Fruit fly (Drosophila melanogaster) whole organism, embryonic: ENCODE results near the gene CG45066.

ENCODE experiments used
- Bdp1 ChIP-seq: fragments of 200-800 bp; sonication (Bioruptor generic); optimal IDR thresholded peaks from 3 replicates; lab custom pipeline; 2016; ENCODE audit warnings: missing biosample characterization, missing genetic modification characterization
- Blimp-1 ChIP-seq: fragments of 200-800 bp; sonication (Bioruptor generic); optimal IDR thresholded peaks from 3 replicates; lab custom pipeline; 2018; ENCODE audit warnings: missing biosample characterization, missing genetic modification characterization, mild to moderate bottlenecking, moderate library complexity, missing genetic modification reagents
- CG10267 ChIP-seq: fragments of 200-800 bp; sonication (Bioruptor generic); optimal IDR thresholded peaks from 2 replicates; lab custom pipeline; 2018; ENCODE audit warnings: missing biosample characterization, mild to moderate bottlenecking, missing genetic modification characterization, moderate library complexity
- CG10565 ChIP-seq: fragments of 200-800 bp; sonication (Bioruptor generic); optimal IDR thresholded peaks from 3 replicates; lab custom pipeline; 2016; ENCODE audit warnings: missing biosample characterization, mild to moderate bottlenecking, missing genetic modification characterization
- CG12659 ChIP-seq: fragments of 200-800 bp; sonication (Bioruptor generic); optimal IDR thresholded peaks from 3 replicates; lab custom pipeline; 2017; ENCODE audit warnings: mild to moderate bottlenecking, missing biosample characterization, missing genetic modification reagents, missing genetic modification characterization
- CG12769 ChIP-seq: fragments of 200-800 bp; sonication (Bioruptor generic); optimal IDR thresholded peaks from 2 replicates; lab custom pipeline; 2019; ENCODE audit warnings: missing biosample characterization, mild to moderate bottlenecking, missing genetic modification characterization, moderate library complexity
- CG13296 ChIP-seq: fragments of 200-800 bp; sonication (Bioruptor generic); optimal IDR thresholded peaks from 3 replicates; lab custom pipeline; 2018; ENCODE audit warnings: missing biosample characterization, mild to moderate bottlenecking, missing genetic modification characterization
- CG13624 ChIP-seq: fragments of 200-800 bp; sonication (Bioruptor generic); optimal IDR thresholded peaks from 2 replicates; lab custom pipeline; 2016; ENCODE audit warnings: missing biosample characterization, missing genetic modification characterization
- CG15073 ChIP-seq: fragments of 200-800 bp; sonication (Bioruptor generic); optimal IDR thresholded peaks from 2 replicates; lab custom pipeline; 2016; ENCODE audit warnings: missing biosample characterization, missing genetic modification characterization
- CG1529 ChIP-seq: fragments of 200-800 bp; sonication (Bioruptor generic); optimal IDR thresholded peaks from 3 replicates; lab custom pipeline; 2018; ENCODE audit warnings: missing biosample characterization, missing genetic modification characterization
- CG16813 ChIP-seq: fragments of 200-800 bp; sonication (Bioruptor generic); IDR thresholded peaks from 3 replicates; pipeline ENCODE4 v1.3.6; 2022; ENCODE audit warnings: missing biosample characterization, missing genetic modification characterization; ENCODE audit not compliant: partially characterized antibody
- CG16815 ChIP-seq: fragments of 200-800 bp; sonication (Bioruptor generic); optimal IDR thresholded peaks from 3 replicates; lab custom pipeline; 2017; ENCODE audit warnings: missing biosample characterization, mild to moderate bottlenecking, missing genetic modification characterization
- CG17361 ChIP-seq: fragments of 200-800 bp; sonication (Bioruptor generic); IDR thresholded peaks from 3 replicates; pipeline ENCODE4 v1.3.6; 2022; ENCODE audit warnings: missing biosample characterization, missing genetic modification characterization
- CG17802 ChIP-seq: fragments of 200-800 bp; sonication (Bioruptor generic); optimal IDR thresholded peaks from 2 replicates; lab custom pipeline; 2018; ENCODE audit warnings: missing biosample characterization, mild to moderate bottlenecking, missing genetic modification characterization, moderate library complexity
- CG18011 ChIP-seq: fragments of 200-800 bp; sonication (Bioruptor generic); optimal IDR thresholded peaks from 2 replicates; lab custom pipeline; 2017; ENCODE audit warnings: missing biosample characterization, missing genetic modification characterization, mild to moderate bottlenecking, moderate library complexity, missing genotype
- CG18619 ChIP-seq: fragments of 200-800 bp; sonication (Bioruptor generic); optimal IDR thresholded peaks from 3 replicates; lab custom pipeline; 2017; ENCODE audit warnings: missing biosample characterization, mild to moderate bottlenecking, missing genetic modification characterization
- CG30020 ChIP-seq: fragments of 200-800 bp; optimal IDR thresholded peaks from 2 replicates; lab custom pipeline; 2019; ENCODE audit warnings: missing biosample characterization, mild to moderate bottlenecking, missing genetic modification characterization, moderate library complexity
- CG30431 ChIP-seq: fragments of 200-800 bp; sonication (Bioruptor generic); optimal IDR thresholded peaks from 2 replicates; lab custom pipeline; 2017; ENCODE audit warnings: missing biosample characterization, missing genetic modification characterization
- CG32772 ChIP-seq: fragments of 200-800 bp; sonication (Bioruptor generic); IDR thresholded peaks from 2 replicates; pipeline ENCODE4 v1.3.6; 2022; ENCODE audit warnings: missing biosample characterization, missing genetic modification characterization
- CG8089 ChIP-seq: fragments of 200-800 bp; sonication (Bioruptor generic); optimal IDR thresholded peaks from 3 replicates; lab custom pipeline; 2016; ENCODE audit warnings: missing biosample characterization, missing genetic modification characterization
- CG8944 ChIP-seq: fragments of 200-800 bp; sonication (Bioruptor generic); optimal IDR thresholded peaks from 3 replicates; lab custom pipeline; 2016; ENCODE audit warnings: missing biosample characterization, missing genetic modification characterization
- CG9817 ChIP-seq: fragments of 200-800 bp; sonication (Bioruptor generic); optimal IDR thresholded peaks from 2 replicates; lab custom pipeline; 2018; ENCODE audit warnings: missing biosample characterization, mild to moderate bottlenecking, missing genetic modification characterization, moderate library complexity
- Dek ChIP-seq: fragments of 200-800 bp; sonication (Bioruptor generic); optimal IDR thresholded peaks from 3 replicates; lab custom pipeline; 2019; ENCODE audit warnings: missing biosample characterization, mild to moderate bottlenecking, missing genetic modification characterization, moderate library complexity
- HLHmδ ChIP-seq: fragments of 200-800 bp; sonication (Bioruptor generic); optimal IDR thresholded peaks from 2 replicates; lab custom pipeline; 2018; ENCODE audit warnings: missing biosample characterization, mild to moderate bottlenecking, missing genetic modification characterization, moderate library complexity
- Hr39 ChIP-seq: fragments of >200 bp; optimal IDR thresholded peaks from 2 replicates; lab custom pipeline; 2017
- Lim3 ChIP-seq: fragments of 200-800 bp; sonication (Bioruptor generic); IDR thresholded peaks from 2 replicates; pipeline ENCODE4 v1.3.6; 2022; ENCODE audit warnings: missing biosample characterization, missing genetic modification characterization
- Mrtf ChIP-seq: fragments of 200-800 bp; sonication (Bioruptor generic); IDR thresholded peaks from 3 replicates; pipeline ENCODE4 v1.3.6; 2022; ENCODE audit warnings: missing biosample characterization, missing genetic modification characterization
- NC2α ChIP-seq: fragments of 200-800 bp; sonication (Bioruptor generic); optimal IDR thresholded peaks from 2 replicates; lab custom pipeline; 2016; ENCODE audit warnings: missing biosample characterization, missing genetic modification characterization
- Oli ChIP-seq: fragments of 200-800 bp; sonication (Bioruptor generic); optimal IDR thresholded peaks from 2 replicates; lab custom pipeline; 2018; ENCODE audit warnings: missing biosample characterization, mild to moderate bottlenecking, missing genetic modification characterization, moderate library complexity
- Poxn ChIP-seq: fragments of 200-800 bp; sonication (Bioruptor generic); IDR thresholded peaks from 2 replicates; pipeline ENCODE4 v1.3.6; 2022; ENCODE audit warnings: missing biosample characterization, missing genetic modification characterization
- Scr ChIP-seq: fragments of 200-800 bp; sonication (Bioruptor generic); IDR thresholded peaks from 2 replicates; pipeline ENCODE4 v1.3.6; 2022; ENCODE audit warnings: missing biosample characterization, missing genetic modification characterization; ENCODE audit not compliant: partially characterized antibody
- Six4 ChIP-seq: fragments of 200-800 bp; sonication (Bioruptor generic); optimal IDR thresholded peaks from 2 replicates; lab custom pipeline; 2016; ENCODE audit warnings: missing biosample characterization, missing genetic modification characterization
- abd-A ChIP-seq: fragments of 200-800 bp; sonication (Bioruptor generic); optimal IDR thresholded peaks from 3 replicates; lab custom pipeline; 2019; ENCODE audit warnings: missing biosample characterization, mild to moderate bottlenecking, missing genetic modification characterization, moderate library complexity
- amos ChIP-seq: fragments of 200-800 bp; sonication (Bioruptor generic); IDR thresholded peaks from 2 replicates; pipeline ENCODE4 v1.3.6; 2022; ENCODE audit warnings: missing biosample characterization, missing genetic modification characterization; ENCODE audit not compliant: partially characterized antibody
- bab2 ChIP-seq: fragments of 200-800 bp; sonication (Bioruptor generic); optimal IDR thresholded peaks from 2 replicates; lab custom pipeline; 2016; ENCODE audit warnings: missing biosample characterization, missing genetic modification characterization
- bowl ChIP-seq: fragments of 200-800 bp; sonication (Bioruptor generic); IDR thresholded peaks from 2 replicates; pipeline ENCODE4 v1.3.6; 2022; ENCODE audit warnings: missing biosample characterization, missing genetic modification characterization
- cg ChIP-seq: fragments of 200-800 bp; sonication (Bioruptor generic); optimal IDR thresholded peaks from 3 replicates; lab custom pipeline; 2019; ENCODE audit warnings: missing biosample characterization, mild to moderate bottlenecking, missing genetic modification characterization, moderate library complexity
- corto ChIP-seq: fragments of 200-800 bp; sonication (Bioruptor generic); optimal IDR thresholded peaks from 2 replicates; lab custom pipeline; 2016; ENCODE audit warnings: missing biosample characterization, mild to moderate bottlenecking, missing genetic modification characterization, moderate library complexity
- croc ChIP-seq: fragments of 200-800 bp; sonication (Bioruptor generic); conservative IDR thresholded peaks from 3 replicates; pipeline ENCODE4 v1.3.6; 2022; ENCODE audit warnings: missing biosample characterization, missing genetic modification characterization
- da ChIP-seq: fragments of 200-800 bp; sonication (Bioruptor generic); optimal IDR thresholded peaks from 2 replicates; lab custom pipeline; 2016; ENCODE audit warnings: missing biosample characterization, missing genetic modification characterization
- eve ChIP-seq, 2 experiments: fragments of >200 bp; optimal IDR thresholded peaks; 2 replicates each; lab custom pipeline; 2017; ENCODE audit warnings: missing biosample characterization in 2 of 2, missing genetic modification characterization in 2 of 2
- gro ChIP-seq: fragments of 200-800 bp; sonication (Bioruptor generic); optimal IDR thresholded peaks from 2 replicates; lab custom pipeline; 2016; ENCODE audit warnings: missing biosample characterization, missing genetic modification characterization
- nerfin-2 ChIP-seq: fragments of 200-800 bp; sonication (Bioruptor generic); IDR thresholded peaks from 2 replicates; pipeline ENCODE4 v1.3.6; 2022; ENCODE audit warnings: missing biosample characterization, missing genetic modification characterization; ENCODE audit not compliant: partially characterized antibody
- pb ChIP-seq: fragments of 200-800 bp; sonication (Bioruptor generic); optimal IDR thresholded peaks from 3 replicates; lab custom pipeline; 2016; ENCODE audit warnings: missing biosample characterization, missing genetic modification characterization
- pho ChIP-seq: fragments of 200-800 bp; sonication (Bioruptor generic); optimal IDR thresholded peaks from 2 replicates; lab custom pipeline; 2016; ENCODE audit warnings: missing biosample characterization, missing genetic modification characterization
- slp2 ChIP-seq: fragments of 200-800 bp; sonication (Bioruptor generic); optimal IDR thresholded peaks from 2 replicates; lab custom pipeline; 2016; ENCODE audit warnings: missing biosample characterization, missing genetic modification characterization
- tap ChIP-seq: fragments of 200-800 bp; optimal IDR thresholded peaks from 3 replicates; lab custom pipeline; 2019; ENCODE audit warnings: missing biosample characterization, mild to moderate bottlenecking, missing genetic modification characterization, moderate library complexity
- vvl ChIP-seq: fragments of 200-800 bp; sonication (Bioruptor generic); IDR thresholded peaks from 2 replicates; pipeline ENCODE4 v1.3.6; 2022; ENCODE audit warnings: missing biosample characterization, missing genetic modification characterization
- zfh2 ChIP-seq: fragments of 200-800 bp; sonication (Bioruptor generic); optimal IDR thresholded peaks from 2 replicates; lab custom pipeline; 2016; ENCODE audit warnings: missing biosample characterization, missing genetic modification characterization

Gene CG45066

dm6 chr3L:3081146-3081872, 29.7 kb downstream of the CG45066 start (continued):
- TF ChIP-seq CG13624 (GFP tag; lab: Kevin White, UChicago) (peak; percentile 97), eve (GFP tag; optimal IDR thresholded peaks at IDR 0.05; lab: Kevin White, UChicago) (peak in 1 of 2 experiments; percentile 97), Dek (peak; percentile 98), CG30431 (GFP tag; lab: Kevin White, UChicago) (peak; percentile 97), cg (GFP tag; lab: Kevin White, UChicago) (peak; percentile 72), Hr39 (lab: Kevin White, UChicago) (no peak), CG15073 (GFP tag; lab: Kevin White, UChicago) (peak; percentile 87), CG10267 (tag; lab: Kevin White, UChicago) (peak; percentile 95), Poxn (GFP tag; lab: Robert Waterston, UW) (peak; percentile 94), CG17802 (peak; percentile 91), slp2 (GFP tag; lab: Kevin White, UChicago) (peak; percentile 94), CG8089 (GFP tag; lab: Kevin White, UChicago) (peak; percentile 92), bowl (GFP tag; lab: Robert Waterston, UW) (peak; percentile 97), Scr (GFP tag; lab: Robert Waterston, UW) (peak; percentile 68), CG16813 (GFP tag; lab: Robert Waterston, UW) (peak; percentile 66), Six4 (GFP tag; lab: Kevin White, UChicago) (peak; percentile 99), CG18011 (GFP tag; lab: Kevin White, UChicago) (peak; percentile 90), CG18619 (GFP tag; lab: Kevin White, UChicago) (peak; percentile 98), Bdp1 (peak; percentile 92), CG1529 (GFP tag; lab: Kevin White, UChicago) (peak; percentile 98), CG17361 (GFP tag; lab: Robert Waterston, UW) (peak; percentile 95), pb (peak; percentile 91), croc (GFP tag; lab: Robert Waterston, UW) (peak; percentile 96), CG30020 (tag; lab: Kevin White, UChicago) (peak; percentile 80), vvl (GFP tag; lab: Robert Waterston, UW) (peak; percentile 99), tap (tag; lab: Kevin White, UChicago) (peak; percentile 98), pho (GFP tag; lab: Kevin White, UChicago) (peak; percentile 97), Oli (tag; lab: Kevin White, UChicago) (peak; percentile 99), Blimp-1 (GFP tag; lab: Kevin White, UChicago) (peak; percentile 97), Mrtf (GFP tag; lab: Robert Waterston, UW) (peak; percentile 97; the same call in 2 of the 3 replicates), amos (GFP tag; lab: Robert Waterston, UW) (peak; percentile 58; the same call in 1 of the 2 replicates), Lim3 (peak; percentile 90), CG10565 (GFP tag; lab: Kevin White, UChicago) (peak; percentile 91), NC2α (peak; percentile 91), CG12659 (GFP tag; lab: Kevin White, UChicago) (peak; percentile 99), da (GFP tag; lab: Kevin White, UChicago) (peak; percentile 92), bab2 (peak; percentile 97), CG8944 (GFP tag; lab: Kevin White, UChicago) (peak; percentile 92), nerfin-2 (peak; percentile 80), abd-A (tag; lab: Kevin White, UChicago) (peak; percentile 87), HLHmδ (GFP tag; lab: Kevin White, UChicago) (peak; percentile 31), gro (GFP tag; lab: Kevin White, UChicago) (peak; percentile 97), CG9817 (tag; lab: Kevin White, UChicago) (peak; percentile 97), CG32772 (GFP tag; lab: Robert Waterston, UW) (peak; percentile 98), corto (GFP tag; lab: Kevin White, UChicago) (peak; percentile 99), CG13296 (GFP tag; lab: Kevin White, UChicago) (peak; percentile 99), CG16815 (GFP tag; lab: Kevin White, UChicago) (peak; percentile 97), zfh2 (GFP tag; lab: Kevin White, UChicago) (peak; percentile 97), CG12769 (tag; lab: Kevin White, UChicago) (peak; percentile 99)
